Worm (Caenorhabditis elegans) whole organism, young adult: ENCODE data around the gene Y62E10A.13.
A peak's percentile ranks its signal among the peaks of the same experiment; 100 is the strongest.

Experiments
- B0336.3 ChIP-seq: fragments of 200-800 bp; sonication (Bioruptor generic); IDR thresholded peaks from 2 replicates; pipeline ENCODE4 v1.3.6; 2022; ENCODE audit warnings: missing genetic modification characterization, missing compliant biosample characterization
- K12H6.12 ChIP-seq: fragments of 200-800 bp; sonication (Bioruptor generic); optimal IDR thresholded peaks from 2 replicates; lab custom pipeline; 2018; ENCODE audit warnings: mild to moderate bottlenecking, missing genetic modification characterization, missing compliant biosample characterization
- aptf-2 ChIP-seq: fragments of 200-800 bp; sonication (Bioruptor generic); conservative IDR thresholded peaks from 2 replicates; pipeline ENCODE4 v1.3.6; 2022; ENCODE audit warnings: missing genetic modification reagents, missing genetic modification characterization, missing compliant biosample characterization
- ceh-27 ChIP-seq: fragments of 200-800 bp; sonication (Bioruptor generic); optimal IDR thresholded peaks from 2 replicates; lab custom pipeline; 2018; ENCODE audit warnings: mild to moderate bottlenecking, missing genetic modification characterization, moderate library complexity, missing compliant biosample characterization
- ceh-40 ChIP-seq: fragments of 200-800 bp; sonication (Bioruptor generic); IDR thresholded peaks from 2 replicates; pipeline ENCODE4 v1.3.6; 2022; ENCODE audit warnings: missing genetic modification characterization, missing compliant biosample characterization
- ceh-91 ChIP-seq: fragments of 200-800 bp; sonication (Bioruptor generic); IDR thresholded peaks from 2 replicates; pipeline ENCODE4 v1.3.6; 2022; ENCODE audit warnings: missing genetic modification reagents, missing genetic modification characterization, missing compliant biosample characterization
- madf-10 ChIP-seq: sonication (generic microtip); optimal IDR thresholded peaks from 2 replicates; lab custom pipeline; 2016; ENCODE audit warnings: mild to moderate bottlenecking, missing genetic modification characterization, missing compliant biosample characterization
- sea-2 ChIP-seq: fragments of 200-800 bp; sonication (Bioruptor generic); IDR thresholded peaks from 2 replicates; pipeline ENCODE4 v1.3.6; 2022; ENCODE audit warnings: missing genetic modification characterization, missing compliant biosample characterization
- snpc-1.3 ChIP-seq: sonication (generic microtip); optimal IDR thresholded peaks from 2 replicates; lab custom pipeline; 2017; ENCODE audit warnings: missing genetic modification characterization, mild to moderate bottlenecking, missing compliant biosample characterization, antibody characterized with exemption, moderate library complexity, missing genotype, missing genetic modification reagents; ENCODE audit not compliant: insufficient read depth
- snpc-4 ChIP-seq, 5 experiments: fragments of 150-350 bp in 1 of 5; sonication (generic microtip) in 4 of 5; optimal IDR thresholded peaks; 2 replicates each; lab custom pipeline; 2014 to 2018; ENCODE audit warnings: missing genetic modification characterization in 5 of 5, missing biosample characterization in 3 of 5, antibody characterized with exemption in 2 of 5, mild to moderate bottlenecking in 2 of 5, missing compliant biosample characterization in 2 of 5, missing genotype in 2 of 5, moderate library complexity in 2 of 5, missing genetic modification reagents in 1 of 5

DNA sequence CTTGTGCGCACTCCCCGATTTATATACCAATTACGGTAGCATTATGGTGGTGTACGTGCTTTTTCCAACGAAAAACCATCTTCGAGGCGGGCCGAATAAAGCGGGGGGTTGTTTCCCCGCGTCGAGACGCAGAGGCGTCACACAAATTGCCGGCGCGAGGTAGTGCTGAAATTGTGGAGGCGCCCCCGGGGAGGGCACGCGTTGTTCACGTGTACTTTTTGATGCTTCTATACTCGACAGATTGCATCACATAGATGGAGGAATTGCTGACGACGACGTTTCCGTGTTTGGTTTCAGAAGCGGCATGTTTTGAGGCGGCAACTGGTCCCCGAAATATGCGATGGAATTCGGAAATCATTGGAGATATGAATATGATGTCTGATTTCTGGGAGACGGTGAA is 3.6 kb downstream of the Y62E10A.13 start:
- TF ChIP-seq ceh-40 (GFP tag; lab: Robert Waterston, UW) (no peak), snpc-1.3 (tag; lab: Kevin White, UChicago) (no peak), ceh-27 (GFP tag; lab: Kevin White, UChicago) (peak; percentile 84), B0336.3 (GFP tag; lab: Robert Waterston, UW) (peak; percentile 75), K12H6.12 (peak; percentile 82), ceh-91 (GFP tag; lab: Robert Waterston, UW) (no peak), sea-2 (GFP tag; lab: Robert Waterston, UW) (no peak), aptf-2 (GFP tag; lab: Robert Waterston, UW) (no peak), madf-10 (tag; lab: Kevin White, UChicago) (peak; percentile 33), snpc-4 (GFP tag; optimal IDR thresholded peaks at IDR 0.05; lab: Kevin White, UChicago) (no peak), snpc-4 (tag; optimal IDR thresholded peaks at IDR 0.05; lab: Kevin White, UChicago) (peak in 3 of 4 experiments; percentile 30 to 51 (median 42))
